Worm (Caenorhabditis elegans): ENCODE measurements around the gene fce-2.

DNA sequence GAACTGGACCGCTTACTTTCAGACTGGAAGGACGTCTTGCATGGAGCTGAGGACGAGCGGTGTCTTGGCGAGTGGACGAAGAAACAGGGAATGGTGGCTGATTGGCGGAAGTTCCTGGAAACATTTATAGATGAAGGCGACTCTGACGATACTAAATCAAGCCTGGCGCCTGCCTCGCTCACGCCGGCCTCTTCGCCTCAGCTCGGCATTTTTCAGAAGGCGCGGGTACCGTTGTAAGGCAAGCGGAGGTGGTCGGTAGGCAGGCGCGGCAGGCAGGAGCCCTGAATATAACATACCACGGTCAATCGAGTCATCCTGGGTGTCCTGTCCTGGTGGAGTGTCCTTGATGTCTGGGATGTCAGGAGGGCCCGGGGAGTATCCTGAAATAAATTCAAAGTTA is 20.8 kb downstream of the fce-2 start:
- TF ChIP-seq pes-1 (GFP tag; IDR thresholded peaks at IDR 0.05) (no peak), F13C5.2 (tag; optimal IDR thresholded peaks at IDR 0.05) (no peak), flt-1 (GFP tag; IDR thresholded peaks at IDR 0.05) (no peak), hmbx-1 (tag; optimal IDR thresholded peaks at IDR 0.05) (no peak), hmg-4 (GFP tag; optimal IDR thresholded peaks at IDR 0.05) (no peak), tra-4 (tag; optimal IDR thresholded peaks at IDR 0.05) (no peak), scrt-1 (GFP tag; IDR thresholded peaks at IDR 0.05) (no peak), hnd-1 (tag; optimal IDR thresholded peaks at IDR 0.05) (no peak), ama-1 (optimal IDR thresholded peaks at IDR 0.05) (no peak), B0310.2 (tag; optimal IDR thresholded peaks at IDR 0.05) (no peak), ceh-13 (GFP tag; optimal IDR thresholded peaks at IDR 0.05) (no peak), ets-7 (tag; optimal IDR thresholded peaks at IDR 0.05) (no peak), tbx-37 (GFP tag; conservative IDR thresholded peaks at IDR 0.05) (no peak), sea-1 (GFP tag; conservative IDR thresholded peaks at IDR 0.05) (no peak)
